Fruit fly (Drosophila melanogaster): ENCODE results near the gene Jon25Bii.

Gene Jon25Bii

dm6 chr2L:4906546-4907250 is 46.2 kb downstream of the Jon25Bii start, which contains the start of gene snsl (continued):
- TF ChIP-seq CG6765 (GFP tag; optimal IDR thresholded peaks at IDR 0.05) (peak; percentile 3), CG17186 (GFP tag; optimal IDR thresholded peaks at IDR 0.05) (no peak), Dp (GFP tag; optimal IDR thresholded peaks at IDR 0.05) (no peak), slbo (GFP tag; IDR thresholded peaks at IDR 0.05) (peak; percentile 29; the same call in 1 of the 2 replicates), CG2116 (GFP tag; optimal IDR thresholded peaks at IDR 0.05) (no peak), fd64A (GFP tag; optimal IDR thresholded peaks at IDR 0.05) (no peak), row (GFP tag; IDR thresholded peaks at IDR 0.05) (peak; percentile 67), CG31365 (tag; optimal IDR thresholded peaks at IDR 0.05) (no peak), eyg (GFP tag; optimal IDR thresholded peaks at IDR 0.05) (no peak), pfk (GFP tag; optimal IDR thresholded peaks at IDR 0.05) (no peak), CG32532 (GFP tag; IDR thresholded peaks at IDR 0.05) (peak; percentile 37; the same call in 1 of the 2 replicates), CG8359 (GFP tag; optimal IDR thresholded peaks at IDR 0.05; ENCODE audit: borderline replicate concordance) (peak; percentile 13), CG9817 (tag; optimal IDR thresholded peaks at IDR 0.05) (no peak), CG14014 (GFP tag; IDR thresholded peaks at IDR 0.05) (no peak), unc-4 (GFP tag; IDR thresholded peaks at IDR 0.05; ENCODE audit: partially characterized antibody) (no peak), emc (GFP tag; optimal IDR thresholded peaks at IDR 0.05) (no peak), CG33557 (GFP tag; optimal IDR thresholded peaks at IDR 0.05) (peak; percentile 42), CG15269 (tag; optimal IDR thresholded peaks at IDR 0.05) (peak; percentile 85), H2.0 (GFP tag; IDR thresholded peaks at IDR 0.05) (no peak), gsb (GFP tag; IDR thresholded peaks at IDR 0.05) (no peak), CG3163 (GFP tag; optimal IDR thresholded peaks at IDR 0.05) (no peak), CG34422 (GFP tag; IDR thresholded peaks at IDR 0.05) (peak; percentile 31; the same call in 1 of the 3 replicates), lab (GFP tag; optimal IDR thresholded peaks at IDR 0.05) (peak; percentile 56), Adf1 (GFP tag; IDR thresholded peaks at IDR 0.05) (no peak), sim (GFP tag; IDR thresholded peaks at IDR 0.05) (no peak), repo (GFP tag; optimal IDR thresholded peaks at IDR 0.05) (no peak), lmd (GFP tag; IDR thresholded peaks at IDR 0.05) (peak; percentile 37; the same call in 1 of the 2 replicates), CG4707 (GFP tag; optimal IDR thresholded peaks at IDR 0.05) (no peak), nerfin-2 (GFP tag; IDR thresholded peaks at IDR 0.05; ENCODE audit: partially characterized antibody) (no peak), Camta (GFP tag; optimal IDR thresholded peaks at IDR 0.05) (no peak), CG3726 (GFP tag; IDR thresholded peaks at IDR 0.05) (no peak), CG4617 (GFP tag; optimal IDR thresholded peaks at IDR 0.05; ENCODE audit: borderline replicate concordance) (no peak), Taf1 (GFP tag; IDR thresholded peaks at IDR 0.05) (no peak), GATAe (GFP tag; conservative IDR thresholded peaks at IDR 0.05) (no peak), CG13123 (GFP tag; optimal IDR thresholded peaks at IDR 0.05) (no peak), Ets97D (GFP tag; optimal IDR thresholded peaks at IDR 0.05) (no peak), Awh (GFP tag; IDR thresholded peaks at IDR 0.05) (no peak), grn (GFP tag; optimal IDR thresholded peaks at IDR 0.05) (no peak), Elba2 (GFP tag; optimal IDR thresholded peaks at IDR 0.05) (no peak), C15 (GFP tag; IDR thresholded peaks at IDR 0.05) (no peak), CG31388 (GFP tag; optimal IDR thresholded peaks at IDR 0.05) (no peak), CG9797 (GFP tag; optimal IDR thresholded peaks at IDR 0.05) (no peak), Mad (GFP tag; optimal IDR thresholded peaks at IDR 0.05) (no peak), CG8478 (optimal IDR thresholded peaks at IDR 0.05) (no peak), vnd (GFP tag; IDR thresholded peaks at IDR 0.05; ENCODE audit: partially characterized antibody) (no peak), CG13296 (GFP tag; optimal IDR thresholded peaks at IDR 0.05) (peak; percentile 78), CG7271 (tag; optimal IDR thresholded peaks at IDR 0.05) (no peak), ranshi (GFP tag; IDR thresholded peaks at IDR 0.05) (no peak), ap (GFP tag; IDR thresholded peaks at IDR 0.05) (no peak; the same call in 1 of the 2 replicates), tio (GFP tag; optimal IDR thresholded peaks at IDR 0.05) (peak; percentile 5), gsb-n (tag; optimal IDR thresholded peaks at IDR 0.05) (peak; percentile 42)

Data from whole organism, embryonic.